Fruit fly (Drosophila melanogaster): ENCODE measurements around the gene CG14434.

DNA sequence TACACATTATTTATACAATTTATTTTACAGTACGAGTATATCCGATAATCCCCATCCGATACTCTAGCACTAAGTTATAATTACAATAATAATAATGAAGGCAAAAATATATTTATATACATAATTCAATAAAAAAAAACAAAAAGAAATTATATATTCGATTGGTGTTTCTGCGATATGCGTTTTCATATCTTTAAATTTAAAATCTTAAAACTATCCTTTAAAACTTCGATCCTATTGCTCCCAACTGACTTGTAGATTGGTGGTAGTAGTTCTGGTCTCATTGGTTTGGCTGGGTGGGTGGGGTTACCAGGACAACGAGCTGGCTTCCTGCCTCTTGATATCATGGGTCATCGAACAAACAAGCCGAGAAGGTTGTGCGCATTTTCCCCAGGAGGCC is 53.3 kb downstream of the CG14434 start, which contains the start of gene iav:
- no peak for TF ChIP-seq abd-A (tag; optimal IDR thresholded peaks at IDR 0.05)
- no peak for TF ChIP-seq CG1832 (GFP tag; optimal IDR thresholded peaks at IDR 0.05)
